Fruit fly (Drosophila melanogaster) whole organism, prepupa: ENCODE measurements around the gene CG14053.
A peak's percentile ranks its signal among the peaks of the same experiment; 100 is the strongest.

Source experiments
- CG10631 ChIP-seq: fragments of 200-800 bp; sonication (Bioruptor generic); optimal IDR thresholded peaks from 2 replicates; lab custom pipeline; 2016; ENCODE audit warnings: missing biosample characterization, missing genetic modification characterization
- CG11762 ChIP-seq: fragments of 200-800 bp; sonication (Bioruptor generic); optimal IDR thresholded peaks from 3 replicates; lab custom pipeline; 2016; ENCODE audit warnings: missing biosample characterization, missing genetic modification characterization; ENCODE audit not compliant: insufficient read depth
- CG31627 ChIP-seq: fragments of 200-800 bp; sonication (Bioruptor generic); optimal IDR thresholded peaks from 3 replicates; lab custom pipeline; 2016; ENCODE audit warnings: missing biosample characterization, missing genetic modification characterization
- CG32006 ChIP-seq: fragments of 200-800 bp; sonication (Bioruptor generic); optimal IDR thresholded peaks from 3 replicates; lab custom pipeline; 2017; ENCODE audit warnings: missing biosample characterization, mild to moderate bottlenecking, missing genetic modification characterization
- CG34406 ChIP-seq: fragments of 200-800 bp; sonication (Bioruptor generic); optimal IDR thresholded peaks from 3 replicates; lab custom pipeline; 2016; ENCODE audit warnings: missing biosample characterization, missing genetic modification characterization
- CG3919 ChIP-seq: fragments of 200-800 bp; sonication (Bioruptor generic); optimal IDR thresholded peaks from 3 replicates; lab custom pipeline; 2016; ENCODE audit warnings: missing biosample characterization, missing genetic modification characterization
- CG6276 ChIP-seq: fragments of 200-800 bp; sonication (Bioruptor generic); optimal IDR thresholded peaks from 2 replicates; lab custom pipeline; 2017; ENCODE audit warnings: missing biosample characterization, mild to moderate bottlenecking, missing genetic modification characterization
- CG6808 ChIP-seq: fragments of 200-800 bp; sonication (Bioruptor generic); optimal IDR thresholded peaks from 3 replicates; lab custom pipeline; 2017; ENCODE audit warnings: missing biosample characterization, missing genetic modification characterization, mild to moderate bottlenecking, moderate library complexity, missing genetic modification reagents
- CG7368 ChIP-seq: fragments of 200-800 bp; sonication (Bioruptor generic); optimal IDR thresholded peaks from 3 replicates; lab custom pipeline; 2016; ENCODE audit warnings: missing biosample characterization, missing genetic modification characterization
- CG8119 ChIP-seq: fragments of 200-800 bp; sonication (Bioruptor generic); IDR thresholded peaks from 3 replicates; pipeline ENCODE4 v1.3.6; 2022; ENCODE audit warnings: missing biosample characterization, missing genetic modification characterization
- CG8319 ChIP-seq: fragments of 200-800 bp; sonication (Bioruptor generic); optimal IDR thresholded peaks from 3 replicates; lab custom pipeline; 2016; ENCODE audit warnings: missing biosample characterization, missing genetic modification characterization
- Eip75B ChIP-seq: fragments of 200-800 bp; sonication (Bioruptor generic); optimal IDR thresholded peaks from 3 replicates; lab custom pipeline; 2016; ENCODE audit warnings: missing biosample characterization, missing genetic modification characterization
- Eip78C ChIP-seq: fragments of 200-800 bp; sonication (Bioruptor generic); peaks from one replicate; lab custom pipeline; 2016; ENCODE audit warnings: missing biosample characterization, missing genetic modification characterization
- Ets21C ChIP-seq: fragments of 200-800 bp; sonication (Bioruptor generic); optimal IDR thresholded peaks from 3 replicates; lab custom pipeline; 2016; ENCODE audit warnings: missing biosample characterization, missing genetic modification characterization
- Hr39 ChIP-seq: fragments of 200-800 bp; sonication (Bioruptor generic); optimal IDR thresholded peaks from 2 replicates; lab custom pipeline; 2016; ENCODE audit warnings: missing biosample characterization, missing genetic modification characterization
- Lpt ChIP-seq: fragments of 200-800 bp; sonication (Bioruptor generic); optimal IDR thresholded peaks from 3 replicates; lab custom pipeline; 2016; ENCODE audit warnings: missing biosample characterization, missing genetic modification characterization
- Met ChIP-seq: fragments of 200-800 bp; sonication (Bioruptor generic); optimal IDR thresholded peaks from 3 replicates; lab custom pipeline; 2016; ENCODE audit warnings: missing biosample characterization, missing genetic modification characterization
- OdsH ChIP-seq: fragments of 200-800 bp; sonication (Bioruptor generic); optimal IDR thresholded peaks from 3 replicates; lab custom pipeline; 2016; ENCODE audit warnings: missing biosample characterization, missing genetic modification characterization
- Sox102F ChIP-seq: fragments of 200-800 bp; sonication (Bioruptor generic); optimal IDR thresholded peaks from 2 replicates; lab custom pipeline; 2016; ENCODE audit warnings: missing biosample characterization, mild to moderate bottlenecking, missing genetic modification characterization
- Sox14 ChIP-seq: fragments of 200-800 bp; sonication (Bioruptor generic); optimal IDR thresholded peaks from 3 replicates; lab custom pipeline; 2016; ENCODE audit warnings: missing biosample characterization, missing genetic modification characterization
- cyc ChIP-seq: fragments of 200-800 bp; sonication (Bioruptor generic); optimal IDR thresholded peaks from 3 replicates; lab custom pipeline; 2016; ENCODE audit warnings: missing biosample characterization, missing genetic modification characterization
- dac ChIP-seq: fragments of 200-800 bp; sonication (Bioruptor generic); optimal IDR thresholded peaks from 2 replicates; lab custom pipeline; 2017; ENCODE audit warnings: missing biosample characterization, mild to moderate bottlenecking, missing genetic modification characterization
- esn ChIP-seq: fragments of 200-800 bp; sonication (Bioruptor generic); optimal IDR thresholded peaks from 2 replicates; lab custom pipeline; 2016; ENCODE audit warnings: missing biosample characterization, mild to moderate bottlenecking, missing genetic modification characterization, moderate library complexity
- fkh ChIP-seq: fragments of 200-800 bp; sonication (Bioruptor generic); optimal IDR thresholded peaks from 3 replicates; lab custom pipeline; 2017; ENCODE audit warnings: missing biosample characterization, mild to moderate bottlenecking, missing genetic modification characterization, moderate library complexity
- net ChIP-seq: fragments of 200-800 bp; sonication (Bioruptor generic); optimal IDR thresholded peaks from 3 replicates; lab custom pipeline; 2016; ENCODE audit warnings: missing biosample characterization, missing genetic modification characterization
- salr ChIP-seq, 2 experiments: fragments of 200-800 bp; sonication (Bioruptor generic); optimal IDR thresholded peaks; 3 replicates each; lab custom pipeline; 2016 to 2018; ENCODE audit warnings: missing biosample characterization in 2 of 2, missing genetic modification characterization in 2 of 2, mild to moderate bottlenecking in 1 of 2
- ss ChIP-seq, 2 experiments: fragments of 200-800 bp; sonication (Bioruptor generic); optimal IDR thresholded peaks; 2 replicates in 1 of 2; 3 replicates in 1 of 2; lab custom pipeline; 2017 to 2018; ENCODE audit warnings: mild to moderate bottlenecking in 2 of 2, missing biosample characterization in 2 of 2, missing genetic modification characterization in 2 of 2, moderate library complexity in 1 of 2
- svp ChIP-seq: fragments of 200-800 bp; sonication (Bioruptor generic); peaks from one replicate; lab custom pipeline; 2016; ENCODE audit warnings: missing biosample characterization, missing genetic modification characterization
- vri ChIP-seq: fragments of 200-800 bp; sonication (Bioruptor generic); optimal IDR thresholded peaks from 3 replicates; lab custom pipeline; 2016; ENCODE audit warnings: missing biosample characterization, mild to moderate bottlenecking, missing genetic modification characterization

CG14053 gene

DNA sequence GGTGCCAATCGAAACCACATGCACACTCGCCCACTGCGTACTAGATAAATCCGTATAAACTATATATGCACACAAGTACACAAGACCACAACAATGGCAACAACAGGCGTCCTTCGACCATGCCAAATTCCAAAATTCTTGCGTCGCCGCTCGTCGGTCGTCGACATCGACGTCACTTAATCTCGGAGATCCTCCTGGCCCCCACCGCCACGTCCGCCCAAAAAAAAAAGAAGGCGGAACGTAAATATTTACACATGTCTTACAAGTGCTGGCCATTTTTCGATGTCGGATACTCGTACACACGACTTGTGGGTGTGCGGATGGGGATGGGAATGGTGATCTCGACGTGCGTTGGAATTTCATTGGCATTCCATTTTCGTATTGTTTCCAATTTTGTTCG, 30.4 kb downstream of the CG14053 start:
- TF ChIP-seq Met (GFP tag; lab: Kevin White, UChicago) (no peak), Eip75B (GFP tag; lab: Kevin White, UChicago) (no peak), CG31627 (GFP tag; lab: Kevin White, UChicago) (no peak)

DNA sequence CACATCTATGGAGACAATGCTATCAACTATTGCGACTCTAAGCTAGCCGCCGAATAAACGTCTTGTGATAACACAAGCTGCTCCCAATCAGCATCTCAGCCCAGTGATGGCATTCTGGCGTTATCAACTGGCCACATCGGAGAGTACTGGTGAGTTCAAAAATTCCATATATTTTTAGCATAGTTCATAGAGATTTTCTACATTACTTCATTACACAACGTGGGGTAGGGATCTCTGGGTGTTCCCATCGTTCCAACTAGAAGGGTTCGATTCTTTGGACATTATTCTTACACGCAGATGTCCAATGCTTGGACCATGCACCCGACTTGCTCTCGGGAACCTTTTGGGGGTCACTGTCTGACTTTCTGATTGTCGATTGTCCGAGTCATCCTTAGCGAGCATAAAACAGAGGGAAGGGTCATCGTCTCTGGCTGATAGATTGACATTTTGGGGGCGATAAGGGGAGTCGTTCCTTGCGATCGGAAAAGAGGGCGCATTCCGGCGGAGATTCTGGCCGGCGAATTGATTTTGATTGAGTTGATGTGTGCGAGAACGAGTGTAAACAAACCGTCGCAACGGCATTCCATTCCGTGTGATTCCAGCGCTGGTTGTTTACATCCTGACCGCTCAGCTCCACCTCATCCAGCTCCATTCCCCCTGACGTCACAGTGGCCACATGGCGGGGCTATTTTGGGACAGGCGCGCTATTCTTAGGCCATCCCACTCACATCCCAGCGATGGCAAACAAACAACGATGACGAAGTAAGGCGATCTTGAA, 31.4 kb downstream of the CG14053 start, which contains the start of the genes Cyp4d1 and CG3630:
Gene Cyp4d1 (minus strand): TSS at position 51 of the 778 bp plus-strand sequence.
Gene CG3630 (plus strand): TSS at position 67 of the 778 bp plus-strand sequence.
- TF ChIP-seq svp (peak; percentile 96), Sox102F (GFP tag; lab: Kevin White, UChicago) (no peak)

DNA sequence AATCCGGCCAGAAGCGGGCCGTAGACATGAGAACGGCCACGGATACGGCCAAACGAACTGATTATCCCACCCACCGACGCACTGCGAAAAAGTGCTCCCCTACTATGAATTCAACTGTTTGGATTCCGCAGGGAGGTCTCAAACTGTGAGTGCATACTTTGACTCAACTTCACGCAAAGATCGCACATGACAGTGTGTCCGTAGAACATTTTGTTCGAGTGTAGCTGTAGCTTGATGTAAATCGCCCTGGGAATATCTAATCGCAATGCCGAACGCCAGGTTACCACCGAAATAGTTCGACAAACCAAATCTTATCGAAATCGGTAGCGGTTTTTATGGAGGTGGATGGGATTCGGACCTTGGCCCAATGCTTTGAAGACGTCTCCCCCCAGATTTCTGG, 32.7 kb downstream of the CG14053 start:
- no peak for TF ChIP-seq Ets21C (GFP tag; lab: Kevin White, UChicago)
- no peak for TF ChIP-seq Sox102F (GFP tag; lab: Kevin White, UChicago)
- no peak for TF ChIP-seq net
- no peak for TF ChIP-seq dac (GFP tag; lab: Kevin White, UChicago)
- TF ChIP-seq salr (GFP tag; optimal IDR thresholded peaks at IDR 0.05; lab: Kevin White, UChicago), result no peak
- no peak for TF ChIP-seq OdsH (GFP tag; lab: Kevin White, UChicago)
- TF ChIP-seq CG7368 (GFP tag; lab: Kevin White, UChicago), result no peak
- TF ChIP-seq CG3919 (GFP tag; lab: Kevin White, UChicago), result no peak

DNA sequence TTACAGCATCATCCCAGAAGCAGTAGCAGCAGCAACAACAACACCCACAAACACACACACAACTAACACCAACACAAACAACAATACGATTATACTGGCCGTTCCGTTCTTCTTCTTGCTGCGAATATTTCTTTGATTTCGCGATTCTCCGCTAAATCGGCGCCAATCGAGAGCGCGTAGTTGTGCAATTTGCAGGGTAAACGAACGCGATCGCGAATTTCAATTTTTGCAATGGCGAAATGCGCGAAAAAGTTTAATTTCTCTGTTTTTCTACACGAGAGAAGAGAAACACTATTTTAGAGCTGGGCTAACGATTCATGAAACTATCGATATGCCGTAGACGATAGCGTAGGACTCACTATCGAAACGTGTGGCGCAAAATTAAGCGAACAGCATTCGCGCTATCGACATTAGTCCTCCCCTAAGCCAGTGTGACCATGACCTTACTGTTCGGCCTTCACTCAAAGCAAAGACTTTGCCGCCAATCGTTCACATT, 35.0 kb downstream of the CG14053 start, which contains the start of gene wapl:
Gene wapl (minus strand): TSS at position 316 of the 496 bp plus-strand sequence.
- TF ChIP-seq Lpt (GFP tag; lab: Kevin White, UChicago), result no peak
- peak; percentile 26 for TF ChIP-seq svp
- TF ChIP-seq CG6808, result no peak
- TF ChIP-seq Eip78C (GFP tag; lab: Kevin White, UChicago), result peak; percentile 51
- TF ChIP-seq CG6276 (GFP tag; lab: Kevin White, UChicago), result peak; percentile 19
- peak; percentile 10 for TF ChIP-seq cyc (GFP tag; lab: Kevin White, UChicago)
- no peak for TF ChIP-seq CG11762 (GFP tag; lab: Kevin White, UChicago)
- no peak for TF ChIP-seq CG10631 (GFP tag; lab: Kevin White, UChicago)
- TF ChIP-seq Hr39, result peak; percentile 32
- TF ChIP-seq CG3919 (GFP tag; lab: Kevin White, UChicago), result peak; percentile 26
- TF ChIP-seq Sox14 (GFP tag; lab: Kevin White, UChicago), result peak; percentile 7
- TF ChIP-seq CG8319 (GFP tag; lab: Kevin White, UChicago), result no peak
- peak; percentile 34 for TF ChIP-seq esn (GFP tag; lab: Kevin White, UChicago)

DNA sequence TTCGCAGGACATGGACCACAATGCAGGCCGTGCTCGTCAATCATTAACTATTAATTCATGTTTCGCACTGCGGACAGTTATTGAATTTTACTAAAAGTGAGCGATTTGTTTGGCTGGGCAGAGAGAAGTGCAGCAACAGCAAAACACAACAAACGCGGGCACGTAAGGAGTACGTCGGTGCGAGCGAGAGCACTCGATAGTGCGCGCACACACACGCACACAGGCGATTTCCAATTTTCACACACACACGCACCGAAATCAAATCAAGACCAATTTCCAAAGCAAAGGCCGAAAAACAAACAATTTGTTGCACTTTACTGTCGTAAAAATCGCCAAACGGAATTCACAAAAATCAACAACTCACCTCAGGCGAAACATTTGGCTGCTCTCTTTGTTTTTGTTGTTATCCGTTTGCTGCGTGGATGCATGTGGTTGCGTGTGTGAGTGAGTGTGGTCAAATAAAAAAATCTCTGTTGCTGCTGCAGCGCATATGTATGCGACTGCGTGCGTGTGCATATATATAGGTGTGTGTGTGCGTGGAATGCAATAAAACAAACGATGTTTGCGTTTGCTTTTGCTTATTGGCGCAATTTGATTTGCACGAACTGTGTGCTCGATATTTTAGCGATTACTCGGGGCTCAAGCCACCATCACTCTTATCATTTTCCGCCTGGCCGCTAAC, 35.6 kb downstream of the CG14053 start:
- TF ChIP-seq OdsH (GFP tag; lab: Kevin White, UChicago), result no peak
- TF ChIP-seq CG34406 (GFP tag; lab: Kevin White, UChicago), result no peak
- peak; percentile 4 for TF ChIP-seq CG32006 (GFP tag; lab: Kevin White, UChicago)
- peak; percentile 42 for TF ChIP-seq fkh (GFP tag; lab: Kevin White, UChicago)
- TF ChIP-seq Eip78C (GFP tag; lab: Kevin White, UChicago), result peak; percentile 22
- TF ChIP-seq dac (GFP tag; lab: Kevin White, UChicago), result peak; percentile 18
- TF ChIP-seq ss (GFP tag; optimal IDR thresholded peaks at IDR 0.05; lab: Kevin White, UChicago), result peak in 1 of 2 experiments; percentile 41
- TF ChIP-seq CG31627 (GFP tag; lab: Kevin White, UChicago), result no peak
- TF ChIP-seq vri (GFP tag; lab: Kevin White, UChicago), result no peak
- peak; percentile 1 for TF ChIP-seq esn (GFP tag; lab: Kevin White, UChicago)
- TF ChIP-seq CG8119 (GFP tag; lab: Robert Waterston, UW), result 0 out of 3 replicates have a peak, but pooled peaks have one; percentile 32
- peak; percentile 17 for TF ChIP-seq Sox14 (GFP tag; lab: Kevin White, UChicago)
